Worm (Caenorhabditis elegans) whole organism, mixed stage, embryonic: ENCODE data around the gene ZK945.8.

ENCODE experiments used
- M03D4.4 ChIP-seq: sonication (generic microtip); optimal IDR thresholded peaks from 2 replicates; lab custom pipeline; 2017; ENCODE audit warnings: mild to moderate bottlenecking, missing genetic modification characterization, missing compliant biosample characterization
- blmp-1 ChIP-seq: fragments of 150-350 bp; optimal IDR thresholded peaks from 2 replicates; lab custom pipeline; 2014; ENCODE audit warnings: missing biosample characterization, missing genetic modification characterization
- ceh-39 ChIP-seq: fragments of 150-350 bp; optimal IDR thresholded peaks from 2 replicates; lab custom pipeline; 2014; ENCODE audit warnings: missing biosample characterization, missing genetic modification characterization
- ceh-43 ChIP-seq: fragments of 200-800 bp; sonication (Bioruptor generic); optimal IDR thresholded peaks from 2 replicates; lab custom pipeline; 2018; ENCODE audit warnings: mild to moderate bottlenecking, missing genetic modification characterization, moderate library complexity, missing compliant biosample characterization
- ceh-83 ChIP-seq: fragments of 200-800 bp; sonication (Bioruptor generic); optimal IDR thresholded peaks from 2 replicates; lab custom pipeline; 2018; ENCODE audit warnings: mild to moderate bottlenecking, missing genetic modification characterization, missing compliant biosample characterization
- ces-1 ChIP-seq: fragments of 150-350 bp; optimal IDR thresholded peaks from 2 replicates; lab custom pipeline; 2014; ENCODE audit warnings: missing biosample characterization, missing genetic modification reagents, missing genetic modification characterization
- drap-1 ChIP-seq: fragments of 200-800 bp; sonication (Bioruptor generic); optimal IDR thresholded peaks from 3 replicates; lab custom pipeline; 2018; ENCODE audit warnings: mild to moderate bottlenecking, missing genetic modification characterization, missing compliant biosample characterization
- elt-1 ChIP-seq: sonication (generic microtip); optimal IDR thresholded peaks from 2 replicates; lab custom pipeline; 2017; ENCODE audit warnings: missing genetic modification characterization, mild to moderate bottlenecking, missing compliant biosample characterization, antibody characterized with exemption, moderate library complexity, borderline replicate concordance; ENCODE audit not compliant: insufficient read depth
- elt-3 ChIP-seq: fragments of 150-350 bp; optimal IDR thresholded peaks from 2 replicates; lab custom pipeline; 2014; ENCODE audit warnings: missing biosample characterization, missing genetic modification characterization
- ham-2 ChIP-seq: fragments of 200-800 bp; sonication (Bioruptor generic); optimal IDR thresholded peaks from 2 replicates; lab custom pipeline; 2018; ENCODE audit warnings: mild to moderate bottlenecking, missing genetic modification characterization, missing compliant biosample characterization
- hlh-1 ChIP-seq: fragments of 150-350 bp; optimal IDR thresholded peaks from 2 replicates; lab custom pipeline; 2014; ENCODE audit warnings: missing biosample characterization, missing genetic modification reagents, missing genetic modification characterization
- mab-5 ChIP-seq: fragments of 150-350 bp; optimal IDR thresholded peaks from 2 replicates; lab custom pipeline; 2014; ENCODE audit warnings: missing biosample characterization, missing genetic modification characterization
- mls-2 ChIP-seq: sonication (generic microtip); optimal IDR thresholded peaks from 2 replicates; lab custom pipeline; 2016; ENCODE audit warnings: mild to moderate bottlenecking, missing genetic modification characterization, moderate library complexity, missing compliant biosample characterization
- nhr-2 ChIP-seq: fragments of 150-350 bp; optimal IDR thresholded peaks from 2 replicates; lab custom pipeline; 2014; ENCODE audit warnings: missing biosample characterization, missing genetic modification characterization
- nhr-28 ChIP-seq: fragments of 150-350 bp; optimal IDR thresholded peaks from 2 replicates; lab custom pipeline; 2014; ENCODE audit warnings: missing biosample characterization, missing genetic modification characterization
- pha-4 ChIP-seq: fragments of 150-350 bp; optimal IDR thresholded peaks from 2 replicates; lab custom pipeline; 2018; ENCODE audit warnings: missing biosample characterization, missing genetic modification reagents, missing genetic modification characterization
- sem-2 ChIP-seq: fragments of 200-800 bp; sonication (Bioruptor generic); optimal IDR thresholded peaks from 2 replicates; lab custom pipeline; 2018; ENCODE audit warnings: mild to moderate bottlenecking, missing genetic modification characterization, missing compliant biosample characterization
- sptf-1 ChIP-seq: sonication (generic microtip); optimal IDR thresholded peaks from 2 replicates; lab custom pipeline; 2017; ENCODE audit warnings: mild to moderate bottlenecking, missing genetic modification characterization, moderate library complexity, missing compliant biosample characterization
- unc-62 ChIP-seq: fragments of 150-350 bp; optimal IDR thresholded peaks from 2 replicates; lab custom pipeline; 2014; ENCODE audit warnings: missing biosample characterization, missing genetic modification reagents, missing genetic modification characterization
- zip-8 ChIP-seq: fragments of 150-350 bp; optimal IDR thresholded peaks from 2 replicates; lab custom pipeline; 2014; ENCODE audit warnings: missing biosample characterization, missing genetic modification characterization

ZK945.8 gene

ce11 chrII:10155106-10155505 lies 46.7 kb downstream of the ZK945.8 start, which contains the start of gene nlp-63:
Gene nlp-63 (plus strand): TSS chrII:10155406.
- no peak for TF ChIP-seq blmp-1
- TF ChIP-seq elt-3 (tag; lab: Kevin White, UChicago), result no peak
- TF ChIP-seq zip-8 (tag; lab: Kevin White, UChicago), result no peak
- no peak for TF ChIP-seq sptf-1 (tag; lab: Kevin White, UChicago)
- TF ChIP-seq ces-1 (GFP tag; lab: Kevin White, UChicago), result no peak
- no peak for TF ChIP-seq nhr-28 (tag; lab: Kevin White, UChicago)
- TF ChIP-seq pha-4 (tag; lab: Kevin White, UChicago), result no peak
- TF ChIP-seq sem-2 (GFP tag; lab: Kevin White, UChicago), result no peak
- TF ChIP-seq nhr-2, result no peak
- TF ChIP-seq ceh-83 (GFP tag; lab: Kevin White, UChicago), result no peak
- no peak for TF ChIP-seq mab-5 (tag; lab: Kevin White, UChicago)
- no peak for TF ChIP-seq ceh-39 (tag; lab: Kevin White, UChicago)
- TF ChIP-seq mls-2 (tag; lab: Kevin White, UChicago), result no peak
- no peak for TF ChIP-seq M03D4.4 (tag; lab: Kevin White, UChicago)
- TF ChIP-seq ceh-43, result no peak
- no peak for TF ChIP-seq elt-1
- no peak for TF ChIP-seq ham-2 (GFP tag; lab: Kevin White, UChicago)
- TF ChIP-seq hlh-1, result no peak
- no peak for TF ChIP-seq unc-62 (GFP tag; lab: Kevin White, UChicago)
- no peak for TF ChIP-seq drap-1 (GFP tag; lab: Kevin White, UChicago)
- TF ChIP-seq, all 35 proteins: peak for 0
